Worm (Caenorhabditis elegans) whole organism, L2 larva: ENCODE measurements around the gene T03F6.9.

Experiments
- lin-11 ChIP-seq: fragments of 150-350 bp; sonication (generic microtip); optimal IDR thresholded peaks from 2 replicates; lab custom pipeline; 2014; ENCODE audit warnings: missing biosample characterization, missing genetic modification characterization, inconsistent platforms, mixed read lengths
- lin-13 ChIP-seq: fragments of 150-350 bp; optimal IDR thresholded peaks from 2 replicates; lab custom pipeline; 2014; ENCODE audit warnings: missing biosample characterization, missing genetic modification reagents, missing genetic modification characterization
- snpc-4 ChIP-seq: fragments of 150-350 bp; optimal IDR thresholded peaks from 2 replicates; lab custom pipeline; 2014; ENCODE audit warnings: missing biosample characterization, missing genetic modification characterization
- unc-39 ChIP-seq: fragments of 150-350 bp; optimal IDR thresholded peaks from 2 replicates; lab custom pipeline; 2014; ENCODE audit warnings: missing biosample characterization, missing genetic modification characterization

DNA sequence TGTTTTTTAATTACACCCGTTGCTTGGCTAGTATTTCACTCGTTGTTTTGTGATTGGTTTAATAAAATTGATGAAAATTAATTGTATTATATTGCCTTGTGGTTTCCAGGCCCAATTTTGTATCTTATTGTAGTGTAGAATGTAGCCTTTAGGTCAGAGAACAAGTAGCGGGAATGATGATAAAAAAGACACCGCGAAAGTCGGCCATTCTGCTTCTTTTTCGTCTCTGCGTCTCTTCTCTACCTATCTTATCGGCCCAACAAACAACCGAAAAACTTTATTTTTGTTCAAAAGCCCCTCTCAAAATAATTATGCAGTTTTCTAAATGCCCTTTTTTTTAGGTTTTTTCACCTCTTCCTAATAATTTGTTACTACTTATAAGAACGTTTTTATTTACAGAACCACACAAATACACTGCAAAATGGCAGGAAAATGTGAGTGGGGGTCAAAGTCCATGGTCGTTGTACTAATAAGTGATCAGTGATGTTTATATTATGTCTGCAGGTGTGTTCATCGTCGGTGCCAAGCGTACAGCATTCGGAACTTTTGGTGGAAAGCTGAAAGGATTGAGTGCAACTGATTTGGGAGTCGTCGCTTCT is 26.2 kb downstream of the T03F6.9 start, which contains the start of gene acaa-2:
- TF ChIP-seq unc-39 (no peak), lin-11 (tag; lab: Kevin White, UChicago) (no peak), lin-13 (GFP tag; lab: Kevin White, UChicago) (no peak), snpc-4 (tag; lab: Kevin White, UChicago) (no peak)
